Fruit fly (Drosophila melanogaster) whole organism, adult: Measurements from ENCODE around the gene Xpac.

Source experiments
- CG11617 ChIP-seq: fragments of 200-800 bp; sonication (Bioruptor generic); optimal IDR thresholded peaks from 2 replicates; lab custom pipeline; 2017; ENCODE audit warnings: mild to moderate bottlenecking, missing biosample characterization, missing genetic modification reagents, missing genetic modification characterization
- CG12768 ChIP-seq: fragments of 200-800 bp; sonication (Bioruptor generic); optimal IDR thresholded peaks from 2 replicates; lab custom pipeline; 2017; ENCODE audit warnings: missing biosample characterization, missing genetic modification characterization, mild to moderate bottlenecking, moderate library complexity, missing genetic modification reagents
- CG1620 ChIP-seq: fragments of 200-800 bp; sonication (Bioruptor generic); optimal IDR thresholded peaks from 2 replicates; lab custom pipeline; 2016; ENCODE audit warnings: missing biosample characterization, missing genetic modification characterization
- CG7101 ChIP-seq: fragments of 200-800 bp; sonication (Bioruptor generic); optimal IDR thresholded peaks from 2 replicates; lab custom pipeline; 2018; ENCODE audit warnings: missing biosample characterization, mild to moderate bottlenecking, missing genetic modification characterization, moderate library complexity
- Clk ChIP-seq: fragments of 200-800 bp; sonication (Bioruptor generic); optimal IDR thresholded peaks from 2 replicates; lab custom pipeline; 2017; ENCODE audit warnings: missing biosample characterization, missing genetic modification characterization
- Mnt ChIP-seq: fragments of 200-800 bp; sonication (Bioruptor generic); optimal IDR thresholded peaks from 2 replicates; lab custom pipeline; 2016; ENCODE audit warnings: missing biosample characterization, mild to moderate bottlenecking, missing genetic modification characterization
- bab1 ChIP-seq: fragments of 200-800 bp; sonication (Bioruptor generic); optimal IDR thresholded peaks from 3 replicates; lab custom pipeline; 2019; ENCODE audit warnings: missing biosample characterization, mild to moderate bottlenecking, missing genetic modification characterization, moderate library complexity
- cic ChIP-seq: fragments of 200-800 bp; sonication (Bioruptor generic); optimal IDR thresholded peaks from 2 replicates; lab custom pipeline; 2017; ENCODE audit warnings: missing biosample characterization, mild to moderate bottlenecking, missing genetic modification characterization, moderate library complexity
- kay ChIP-seq: fragments of 200-800 bp; sonication (Bioruptor generic); peaks from one replicate; lab custom pipeline; 2016; ENCODE audit warnings: missing biosample characterization, missing genetic modification characterization, borderline replicate concordance
- pad ChIP-seq: fragments of 200-800 bp; sonication (Bioruptor generic); optimal IDR thresholded peaks from 3 replicates; lab custom pipeline; 2017; ENCODE audit warnings: missing biosample characterization, missing genetic modification characterization, mild to moderate bottlenecking, moderate library complexity, missing genetic modification reagents
- tj ChIP-seq: fragments of 200-800 bp; sonication (Bioruptor generic); optimal IDR thresholded peaks from 3 replicates; lab custom pipeline; 2017; ENCODE audit warnings: missing biosample characterization, mild to moderate bottlenecking, missing genetic modification characterization, moderate library complexity

DNA sequence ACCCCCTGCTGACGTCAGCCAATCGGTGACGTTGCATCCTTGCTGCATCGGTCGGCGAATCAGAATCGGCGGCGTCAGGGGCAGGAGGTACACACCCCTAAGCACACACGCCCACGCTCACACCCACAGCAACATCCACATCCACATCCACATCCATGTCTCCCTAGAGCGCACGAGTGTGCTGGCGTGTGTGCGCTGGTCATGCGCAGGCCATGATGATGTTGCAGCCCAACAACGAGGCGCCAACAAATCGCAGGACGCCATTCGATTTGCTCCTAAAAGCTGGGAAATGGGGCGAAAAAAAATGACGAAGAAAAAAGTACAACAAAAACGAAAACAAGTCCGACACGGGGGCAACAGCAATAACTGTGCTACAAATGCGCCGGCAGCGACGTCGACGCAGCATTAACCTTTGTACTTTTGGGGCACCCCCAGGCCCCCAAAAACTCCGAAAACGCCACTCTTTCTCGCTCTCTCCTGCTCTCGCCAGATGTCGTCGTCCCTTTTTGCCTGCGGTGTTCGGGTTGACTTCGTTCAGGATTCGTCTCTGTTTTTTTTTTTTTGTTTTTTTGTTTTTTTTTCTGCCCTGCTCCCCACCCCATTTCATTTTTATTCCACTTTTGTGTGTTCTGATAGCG, 14.9 kb downstream of the Xpac start:
- TF ChIP-seq CG12768 (GFP tag; lab: Kevin White, UChicago), result no peak
- TF ChIP-seq kay (GFP tag; lab: Kevin White, UChicago), result no peak
- no peak for TF ChIP-seq Mnt (GFP tag; lab: Kevin White, UChicago)
- no peak for TF ChIP-seq bab1 (GFP tag; lab: Kevin White, UChicago)
- no peak for TF ChIP-seq cic
- no peak for TF ChIP-seq Clk (GFP tag; lab: Kevin White, UChicago)
- TF ChIP-seq CG7101 (tag; lab: Kevin White, UChicago), result no peak
- no peak for TF ChIP-seq pad (GFP tag; lab: Kevin White, UChicago)
- no peak for TF ChIP-seq CG11617 (GFP tag; lab: Kevin White, UChicago)
- TF ChIP-seq CG1620 (GFP tag; lab: Kevin White, UChicago), result no peak
- TF ChIP-seq tj (GFP tag; lab: Kevin White, UChicago), result no peak
